Fruit fly (Drosophila melanogaster) whole organism, embryonic: ENCODE measurements around the gene CG10674.
A peak's percentile ranks its signal among the peaks of the same experiment; 100 is the strongest.

Experiments used
- CG10267 ChIP-seq: fragments of 200-800 bp; sonication (Bioruptor generic); optimal IDR thresholded peaks from 2 replicates; lab custom pipeline; 2018; ENCODE audit warnings: missing biosample characterization, mild to moderate bottlenecking, missing genetic modification characterization, moderate library complexity
- CG11085 ChIP-seq: fragments of 200-800 bp; sonication (Bioruptor generic); IDR thresholded peaks from 2 replicates; pipeline ENCODE4 v1.3.6; 2022; ENCODE audit warnings: missing biosample characterization, missing genetic modification characterization
- CG4282 ChIP-seq: fragments of 200-800 bp; sonication (Bioruptor generic); optimal IDR thresholded peaks from 2 replicates; lab custom pipeline; 2016; ENCODE audit warnings: missing biosample characterization, missing genetic modification characterization
- Lpt ChIP-seq: fragments of >200 bp; optimal IDR thresholded peaks from 2 replicates; lab custom pipeline; 2018; ENCODE audit warnings: missing biosample characterization, missing genetic modification characterization
- gcm ChIP-seq: fragments of 200-800 bp; sonication (Bioruptor generic); optimal IDR thresholded peaks from 2 replicates; lab custom pipeline; 2019; ENCODE audit warnings: missing biosample characterization, mild to moderate bottlenecking, missing genetic modification characterization, moderate library complexity
- gsb ChIP-seq: fragments of 200-800 bp; sonication (Bioruptor generic); IDR thresholded peaks from 2 replicates; pipeline ENCODE4 v1.3.6; 2022; ENCODE audit warnings: missing biosample characterization, missing genetic modification characterization
- lmd ChIP-seq: fragments of 200-800 bp; sonication (Bioruptor generic); IDR thresholded peaks from 2 replicates; pipeline ENCODE4 v1.3.6; 2022; ENCODE audit warnings: missing biosample characterization, missing genetic modification characterization
- ranshi ChIP-seq: fragments of 200-800 bp; sonication (Bioruptor generic); IDR thresholded peaks from 2 replicates; pipeline ENCODE4 v1.3.6; 2022; ENCODE audit warnings: missing biosample characterization, missing genetic modification characterization
- vnd ChIP-seq: fragments of 200-800 bp; sonication (Bioruptor generic); IDR thresholded peaks from 3 replicates; pipeline ENCODE4 v1.3.6; 2022; ENCODE audit warnings: missing biosample characterization, missing genetic modification characterization; ENCODE audit not compliant: partially characterized antibody

DNA sequence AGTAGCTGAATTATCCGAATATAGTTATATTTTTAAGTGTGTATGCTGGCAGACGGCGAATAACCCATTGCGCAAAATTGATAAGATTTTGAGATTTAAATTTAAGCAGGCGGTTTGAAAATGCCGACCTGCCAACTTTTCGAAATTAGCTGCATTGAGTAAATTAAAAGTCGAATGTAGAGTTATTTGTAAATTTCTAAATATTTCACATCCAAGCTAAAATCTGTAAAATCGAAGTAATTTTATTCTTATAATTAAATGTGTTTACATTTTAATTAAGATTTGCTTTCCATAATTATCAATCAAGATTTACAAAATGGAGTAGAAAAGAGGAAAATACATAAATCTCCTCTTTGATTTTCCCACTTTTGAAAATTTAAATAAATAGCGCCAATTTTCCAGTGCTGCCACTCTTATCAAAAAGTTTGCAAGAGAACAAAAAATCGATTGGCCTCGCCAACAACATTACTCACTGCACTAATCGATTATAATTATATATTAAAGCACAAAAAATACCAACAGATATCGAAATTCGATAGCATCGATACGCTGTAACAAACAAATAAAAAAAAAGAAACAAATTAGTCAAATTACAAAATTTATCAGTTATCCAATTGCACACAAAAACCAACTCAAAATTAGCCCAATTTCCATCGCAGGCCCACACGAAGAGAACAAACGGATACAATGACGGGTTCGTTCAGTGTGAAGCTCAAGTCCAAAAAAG is 2.2 kb downstream of the CG10674 start, which contains the start of gene Yod1:
- TF ChIP-seq vnd (GFP tag; lab: Robert Waterston, UW) (peak; percentile 79), lmd (GFP tag; lab: Robert Waterston, UW) (no peak), gcm (GFP tag; lab: Kevin White, UChicago) (no peak), gsb (GFP tag; lab: Robert Waterston, UW) (no peak), CG4282 (GFP tag; lab: Kevin White, UChicago) (no peak), CG10267 (tag; lab: Kevin White, UChicago) (peak; percentile 46), Lpt (no peak), CG11085 (no peak), ranshi (GFP tag; lab: Robert Waterston, UW) (no peak)
